Worm (Caenorhabditis elegans): Measurements from ENCODE around the gene rde-12.

- TF ChIP-seq ztf-23 (GFP tag; IDR thresholded peaks at IDR 0.05) (no peak), flt-1 (GFP tag; IDR thresholded peaks at IDR 0.05) (no peak), ztf-29 (GFP tag; IDR thresholded peaks at IDR 0.05) (no peak), cog-1 (tag; optimal IDR thresholded peaks at IDR 0.05) (no peak), ref-1 (GFP tag; conservative IDR thresholded peaks at IDR 0.05) (no peak), T22C8.4 (GFP tag; IDR thresholded peaks at IDR 0.05) (no peak), med-1 (GFP tag; optimal IDR thresholded peaks at IDR 0.05; ENCODE audit: insufficient read depth) (no peak), tab-1 (GFP tag; IDR thresholded peaks at IDR 0.05) (no peak), klf-2 (GFP tag; conservative IDR thresholded peaks at IDR 0.05) (no peak)
Measured at ce11 chrV:13687504-13687903, 22.3 kb downstream of the rde-12 start.
